Worm (Caenorhabditis elegans) whole organism, late embryonic: Measurements from ENCODE around the gene Y73B6BL.14.

ENCODE experiments used
- C38D4.7 ChIP-seq: fragments of 200-800 bp; sonication (Bioruptor generic); optimal IDR thresholded peaks from 2 replicates; lab custom pipeline; 2018; ENCODE audit warnings: mild to moderate bottlenecking, missing genetic modification characterization, moderate library complexity, missing compliant biosample characterization
- fkh-10 ChIP-seq: fragments of 150-350 bp; optimal IDR thresholded peaks from 2 replicates; lab custom pipeline; 2014; ENCODE audit warnings: missing biosample characterization, missing genetic modification reagents, missing genetic modification characterization
- pax-1 ChIP-seq: fragments of 150-350 bp; optimal IDR thresholded peaks from 2 replicates; lab custom pipeline; 2014; ENCODE audit warnings: missing biosample characterization, missing genetic modification characterization
- unc-86 ChIP-seq: sonication (generic microtip); optimal IDR thresholded peaks from 2 replicates; lab custom pipeline; 2016; ENCODE audit warnings: missing genetic modification characterization, missing compliant biosample characterization

DNA sequence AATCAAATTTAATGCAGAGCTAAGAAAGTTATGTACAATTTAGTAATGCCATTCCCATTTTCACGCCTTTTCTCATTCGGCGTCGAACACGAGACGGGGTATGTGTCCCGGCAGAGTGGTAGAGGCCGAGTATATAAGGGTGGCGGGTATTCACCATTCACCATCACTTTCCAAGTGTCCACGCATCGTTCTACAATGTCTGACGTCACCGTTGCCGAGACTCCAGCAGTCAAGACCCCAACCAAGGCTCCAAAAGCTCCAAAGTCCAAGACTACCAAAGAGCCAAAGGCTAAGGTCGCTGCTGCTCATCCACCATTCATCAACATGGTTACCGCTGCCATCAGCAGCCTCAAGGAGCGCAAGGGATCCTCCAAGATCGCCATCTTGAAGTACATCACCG, 48.7 kb downstream of the Y73B6BL.14 start, which contains the start of gene hil-2:
- TF ChIP-seq C38D4.7 (GFP tag; lab: Kevin White, UChicago) (no peak), pax-1 (tag; lab: Kevin White, UChicago) (no peak), unc-86 (tag; lab: Kevin White, UChicago) (no peak), fkh-10 (GFP tag; lab: Kevin White, UChicago) (no peak)
